Worm (Caenorhabditis elegans) whole organism, mixed stage, embryonic: ENCODE data around the gene F20B6.6.
"Not testable (repeated sequence)": the region's sequence is repeated elsewhere in the genome, so short reads cannot be mapped to it uniquely, and the experiment has no call there.

Source experiments
- blmp-1 ChIP-seq: fragments of 150-350 bp; optimal IDR thresholded peaks from 2 replicates; lab custom pipeline; 2014; ENCODE audit warnings: missing biosample characterization, missing genetic modification characterization
- nhr-28 ChIP-seq: fragments of 150-350 bp; optimal IDR thresholded peaks from 2 replicates; lab custom pipeline; 2014; ENCODE audit warnings: missing biosample characterization, missing genetic modification characterization

ce11 chrX:4202114-4202513 lies at the start of gene F20B6.6:
- not testable (repeated sequence) for TF ChIP-seq blmp-1, nhr-28
